Worm (Caenorhabditis elegans): ENCODE data around the gene ZK616.1.

ZK616.1 gene

ce11 chrIV:5411641-5412337 is 11.1 kb downstream of the ZK616.1 start, which contains the start of gene ZK616.8:
Gene ZK616.8 (minus strand): TSS chrIV:5412193.
- TF ChIP-seq tbx-7 (tag; optimal IDR thresholded peaks at IDR 0.05) (no peak), madf-2 (tag; optimal IDR thresholded peaks at IDR 0.05) (no peak), zip-5 (tag; optimal IDR thresholded peaks at IDR 0.05) (no peak), syd-9 (tag; optimal IDR thresholded peaks at IDR 0.05) (no peak), ceh-31 (tag; optimal IDR thresholded peaks at IDR 0.05) (no peak), pqm-1 (tag; optimal IDR thresholded peaks at IDR 0.05) (no peak), ceh-24 (tag; optimal IDR thresholded peaks at IDR 0.05) (no peak), unc-42 (tag; optimal IDR thresholded peaks at IDR 0.05) (no peak), hlh-15 (tag; optimal IDR thresholded peaks at IDR 0.05) (no peak), ceh-9 (tag; optimal IDR thresholded peaks at IDR 0.05) (no peak), ahr-1 (tag; optimal IDR thresholded peaks at IDR 0.05) (no peak), ets-4 (tag; optimal IDR thresholded peaks at IDR 0.05) (no peak), ceh-2 (tag; optimal IDR thresholded peaks at IDR 0.05) (no peak), dmd-4 (tag; optimal IDR thresholded peaks at IDR 0.05; ENCODE audit: borderline replicate concordance) (no peak), pha-4 (tag; optimal IDR thresholded peaks at IDR 0.05) (no peak), gmeb-2 (tag; optimal IDR thresholded peaks at IDR 0.05) (no peak)

ce11 chrIV:5415696-5416095 is 15.0 kb downstream of the ZK616.1 start, which contains the start of gene spp-7:
Gene spp-7 (minus strand): TSS chrIV:5415796.
- TF ChIP-seq nhr-11 (tag; optimal IDR thresholded peaks at IDR 0.05) (no peak), ama-1 (optimal IDR thresholded peaks at IDR 0.05) (no peak), dve-1 (tag; optimal IDR thresholded peaks at IDR 0.05) (no peak), unc-42 (tag; optimal IDR thresholded peaks at IDR 0.05) (no peak), pha-4 (tag; optimal IDR thresholded peaks at IDR 0.05) (no peak), ceh-48 (tag; optimal IDR thresholded peaks at IDR 0.05) (no peak), ceh-45 (GFP tag; IDR thresholded peaks at IDR 0.05) (no peak), hlh-15 (tag; optimal IDR thresholded peaks at IDR 0.05) (no peak), K09A11.1 (tag; optimal IDR thresholded peaks at IDR 0.05; ENCODE audit: insufficient read depth) (no peak), odd-2 (tag; optimal IDR thresholded peaks at IDR 0.05) (no peak), syd-9 (tag; optimal IDR thresholded peaks at IDR 0.05) (no peak), ttx-3 (tag; optimal IDR thresholded peaks at IDR 0.05) (no peak), lim-6 (tag; optimal IDR thresholded peaks at IDR 0.05) (no peak), che-1 (tag; optimal IDR thresholded peaks at IDR 0.05) (no peak), pqm-1 (tag; optimal IDR thresholded peaks at IDR 0.05) (no peak)

- no peak for TF ChIP-seq ceh-6 (GFP tag; optimal IDR thresholded peaks at IDR 0.05)
- no peak for TF ChIP-seq Y22D7AL.16 (tag; optimal IDR thresholded peaks at IDR 0.05)
- no peak for TF ChIP-seq unc-42 (tag; optimal IDR thresholded peaks at IDR 0.05)
- no peak for TF ChIP-seq ets-4 (tag; optimal IDR thresholded peaks at IDR 0.05)
- no peak for TF ChIP-seq syd-9 (tag; optimal IDR thresholded peaks at IDR 0.05)
- no peak for TF ChIP-seq pag-3 (tag; optimal IDR thresholded peaks at IDR 0.05; ENCODE audit: borderline replicate concordance)
- TF ChIP-seq ceh-45 (GFP tag; IDR thresholded peaks at IDR 0.05): no peak
- no peak for TF ChIP-seq hlh-30 (tag; optimal IDR thresholded peaks at IDR 0.05; ENCODE audit: insufficient read depth)
Measured at ce11 chrIV:5419122-5419521, 18.4 kb downstream of the ZK616.1 start, which contains the start of gene ehn-3. Gene ehn-3 (minus strand): TSS chrIV:5419222.

ce11 chrIV:5438705-5439104 is 38.0 kb downstream of the ZK616.1 start, which contains the start of gene mgl-3:
Gene mgl-3 (plus strand): TSS chrIV:5439005.
- TF ChIP-seq eyg-1 (tag; optimal IDR thresholded peaks at IDR 0.05): no peak
- TF ChIP-seq ama-1 (optimal IDR thresholded peaks at IDR 0.05): no peak
- no peak for TF ChIP-seq hlh-6 (tag; optimal IDR thresholded peaks at IDR 0.05)
- no peak for TF ChIP-seq rnt-1 (tag; optimal IDR thresholded peaks at IDR 0.05)
- no peak for TF ChIP-seq ttx-3 (tag; optimal IDR thresholded peaks at IDR 0.05)
- TF ChIP-seq mec-3 (tag; optimal IDR thresholded peaks at IDR 0.05; ENCODE audit: borderline replicate concordance): no peak
- TF ChIP-seq unc-55 (GFP tag; optimal IDR thresholded peaks at IDR 0.05): no peak
- TF ChIP-seq pqm-1 (tag; optimal IDR thresholded peaks at IDR 0.05): no peak
- TF ChIP-seq K02D7.2 (tag; optimal IDR thresholded peaks at IDR 0.05): no peak
- TF ChIP-seq tbx-2 (tag; optimal IDR thresholded peaks at IDR 0.05): no peak
- TF ChIP-seq pat-9 (tag; optimal IDR thresholded peaks at IDR 0.05): no peak
- no peak for TF ChIP-seq ahr-1 (tag; optimal IDR thresholded peaks at IDR 0.05)
